Worm (Caenorhabditis elegans) whole organism, L4 larva: ENCODE results near the gene F44E5.15.

Source experiments
- F37D6.2 ChIP-seq: sonication (generic microtip); optimal IDR thresholded peaks from 2 replicates; lab custom pipeline; 2016; ENCODE audit warnings: mild to moderate bottlenecking, missing genetic modification characterization, missing compliant biosample characterization
- aha-1 ChIP-seq: fragments of 150-350 bp; peaks from one replicate; lab custom pipeline; 2014; ENCODE audit warnings: missing biosample characterization, missing genetic modification characterization
- ama-1 ChIP-seq: fragments of 150-350 bp; optimal IDR thresholded peaks from 2 replicates; lab custom pipeline; 2014; ENCODE audit warnings: inconsistent platforms, mixed read lengths
- ceh-20 ChIP-seq: fragments of 200-800 bp; sonication (Bioruptor generic); IDR thresholded peaks from 2 replicates; pipeline ENCODE4 v1.3.6; 2022; ENCODE audit warnings: missing genetic modification reagents, missing genetic modification characterization, missing compliant biosample characterization
- ceh-44 ChIP-seq: fragments of 200-800 bp; sonication (Bioruptor generic); IDR thresholded peaks from 2 replicates; pipeline ENCODE4 v1.3.6; 2022; ENCODE audit warnings: missing genetic modification reagents, missing genetic modification characterization, missing compliant biosample characterization
- ceh-62 ChIP-seq: sonication (generic microtip); optimal IDR thresholded peaks from 2 replicates; lab custom pipeline; 2017; ENCODE audit warnings: missing biosample characterization, missing genetic modification characterization
- ces-1 ChIP-seq: fragments of 150-350 bp; sonication (generic microtip); optimal IDR thresholded peaks from 4 replicates; lab custom pipeline; 2014; ENCODE audit warnings: missing biosample characterization, missing genetic modification reagents, missing genetic modification characterization
- cey-2 ChIP-seq: sonication (generic microtip); optimal IDR thresholded peaks from 3 replicates; lab custom pipeline; 2017; ENCODE audit warnings: missing genetic modification characterization, mild to moderate bottlenecking, missing compliant biosample characterization, antibody characterized with exemption, borderline replicate concordance; ENCODE audit not compliant: insufficient read depth
- daf-16 ChIP-seq, 3 experiments: sonication (generic microtip); optimal IDR thresholded peaks; 2 replicates each; lab custom pipeline; 2016 to 2017; ENCODE audit warnings: missing genetic modification characterization in 3 of 3, missing genetic modification reagents in 3 of 3, mild to moderate bottlenecking in 2 of 3, missing compliant biosample characterization in 2 of 3, missing biosample characterization in 1 of 3, moderate library complexity in 1 of 3
- daf-19 ChIP-seq: fragments of 200-800 bp; sonication (Bioruptor generic); conservative IDR thresholded peaks from 2 replicates; pipeline ENCODE4 v1.3.6; 2022; ENCODE audit warnings: missing genetic modification characterization, missing compliant biosample characterization
- dmd-6 ChIP-seq: fragments of 200-800 bp; sonication (Bioruptor generic); IDR thresholded peaks from 2 replicates; pipeline ENCODE4 v1.3.6; 2022; ENCODE audit warnings: missing genetic modification reagents, missing genetic modification characterization, missing compliant biosample characterization
- dmd-8 ChIP-seq: fragments of 200-800 bp; sonication (Bioruptor generic); IDR thresholded peaks from 2 replicates; pipeline ENCODE4 v1.3.6; 2022; ENCODE audit warnings: missing genetic modification characterization, missing compliant biosample characterization
- dpl-1 ChIP-seq: fragments of 150-350 bp; optimal IDR thresholded peaks from 2 replicates; lab custom pipeline; 2014; ENCODE audit warnings: missing biosample characterization, missing genetic modification reagents, missing genetic modification characterization
- gei-8 ChIP-seq: fragments of 200-800 bp; sonication (Bioruptor generic); optimal IDR thresholded peaks from 2 replicates; lab custom pipeline; 2018; ENCODE audit warnings: mild to moderate bottlenecking, missing genetic modification characterization, missing compliant biosample characterization
- hif-1 ChIP-seq, 2 experiments: sonication (generic microtip); optimal IDR thresholded peaks; 2 replicates each; lab custom pipeline; 2016 to 2017; ENCODE audit warnings: missing compliant biosample characterization in 2 of 2, missing genetic modification characterization in 2 of 2, missing genetic modification reagents in 2 of 2, missing genotype in 2 of 2, mild to moderate bottlenecking in 1 of 2
- hlh-11 ChIP-seq: fragments of 200-800 bp; sonication (Bioruptor generic); optimal IDR thresholded peaks from 2 replicates; lab custom pipeline; 2018; ENCODE audit warnings: mild to moderate bottlenecking, missing genetic modification characterization, missing compliant biosample characterization
- hlh-30 ChIP-seq: sonication (generic microtip); optimal IDR thresholded peaks from 2 replicates; lab custom pipeline; 2017; ENCODE audit warnings: antibody characterized with exemption, mild to moderate bottlenecking, missing genetic modification characterization, missing compliant biosample characterization; ENCODE audit not compliant: insufficient read depth
- hmg-1.1 ChIP-seq: fragments of 200-800 bp; sonication (Bioruptor generic); IDR thresholded peaks from 2 replicates; pipeline ENCODE4 v1.3.6; 2022; ENCODE audit warnings: missing genetic modification reagents, missing genetic modification characterization, missing compliant biosample characterization
- lin-1 ChIP-seq: fragments of 200-800 bp; sonication (Bioruptor generic); IDR thresholded peaks from 2 replicates; pipeline ENCODE4 v1.3.6; 2022; ENCODE audit warnings: missing genetic modification reagents, missing genetic modification characterization, missing compliant biosample characterization
- lir-3 ChIP-seq: sonication (generic microtip); optimal IDR thresholded peaks from 2 replicates; lab custom pipeline; 2016; ENCODE audit warnings: mild to moderate bottlenecking, missing genetic modification characterization, missing compliant biosample characterization
- mdl-1 ChIP-seq, 2 experiments: fragments of 150-350 bp in 1 of 2; sonication (generic microtip) in 1 of 2; optimal IDR thresholded peaks; 2 replicates each; lab custom pipeline; 2014 to 2017; ENCODE audit warnings: missing biosample characterization in 2 of 2, missing genetic modification characterization in 2 of 2
- mep-1 ChIP-seq: fragments of 150-350 bp; sonication (generic microtip); optimal IDR thresholded peaks from 3 replicates; lab custom pipeline; 2014; ENCODE audit warnings: missing biosample characterization, missing genetic modification characterization
- mes-2 ChIP-seq: sonication (generic microtip); optimal IDR thresholded peaks from 2 replicates; lab custom pipeline; 2016; ENCODE audit warnings: missing genotype, mild to moderate bottlenecking, missing genetic modification characterization, missing compliant biosample characterization; ENCODE audit not compliant: poor library complexity, severe bottlenecking
- nhr-10 ChIP-seq: fragments of 150-350 bp; optimal IDR thresholded peaks from 2 replicates; lab custom pipeline; 2014; ENCODE audit warnings: missing biosample characterization, missing genetic modification characterization
- nhr-11 ChIP-seq: fragments of 150-350 bp; optimal IDR thresholded peaks from 2 replicates; lab custom pipeline; 2014; ENCODE audit warnings: missing biosample characterization, missing genetic modification characterization
- nhr-25 ChIP-seq: sonication (generic microtip); optimal IDR thresholded peaks from 2 replicates; lab custom pipeline; 2017; ENCODE audit warnings: missing genetic modification characterization, mild to moderate bottlenecking, missing compliant biosample characterization, antibody characterized with exemption, moderate library complexity, borderline replicate concordance; ENCODE audit not compliant: insufficient read depth
- nhr-28 ChIP-seq: fragments of 150-350 bp; optimal IDR thresholded peaks from 2 replicates; lab custom pipeline; 2014; ENCODE audit warnings: missing biosample characterization, missing genetic modification characterization
- nhr-6 ChIP-seq: fragments of 150-350 bp; optimal IDR thresholded peaks from 2 replicates; lab custom pipeline; 2014; ENCODE audit warnings: missing biosample characterization, missing genetic modification characterization
- pha-4 ChIP-seq, 2 experiments: fragments of 150-350 bp in 1 of 2; fragments of 200-800 bp in 1 of 2; sonication (Bioruptor generic) in 1 of 2; IDR thresholded peaks in 1 of 2; optimal IDR thresholded peaks in 1 of 2; 2 replicates each; pipeline versions ENCODE4 v1.3.6 to Lab custom; 2014 to 2022; ENCODE audit warnings: missing genetic modification characterization in 2 of 2, missing genetic modification reagents in 2 of 2, missing biosample characterization in 1 of 2, missing compliant biosample characterization in 1 of 2
- set-16 ChIP-seq: fragments of 200-800 bp; sonication (Bioruptor generic); IDR thresholded peaks from 2 replicates; pipeline ENCODE4 v1.3.6; 2022; ENCODE audit warnings: missing genetic modification reagents, missing genetic modification characterization, missing compliant biosample characterization
- skn-1 ChIP-seq: fragments of 150-350 bp; optimal IDR thresholded peaks from 2 replicates; lab custom pipeline; 2014; ENCODE audit warnings: missing biosample characterization, missing genetic modification characterization
- tag-97 ChIP-seq: fragments of 200-800 bp; sonication (Bioruptor generic); IDR thresholded peaks from 2 replicates; pipeline ENCODE4 v1.3.6; 2022; ENCODE audit warnings: missing genetic modification characterization, missing compliant biosample characterization
- zag-1 ChIP-seq: fragments of 150-350 bp; optimal IDR thresholded peaks from 2 replicates; lab custom pipeline; 2014; ENCODE audit warnings: missing biosample characterization, missing genetic modification characterization
- zfp-3 ChIP-seq: fragments of 200-800 bp; sonication (Bioruptor generic); conservative IDR thresholded peaks from 2 replicates; pipeline ENCODE4 v1.3.6; 2022; ENCODE audit warnings: missing genetic modification reagents, missing genetic modification characterization, missing compliant biosample characterization

Gene F44E5.15

ce11 chrII:11810436-11810835 lies 38.0 kb downstream of the F44E5.15 start, which contains the start of gene F43G6.7:
Gene F43G6.7, plus strand, starts transcription at chrII:11810790.
- no peak for TF ChIP-seq daf-19 (GFP tag; lab: Robert Waterston, UW)
- no peak for TF ChIP-seq skn-1
- no peak for TF ChIP-seq zfp-3 (GFP tag; lab: Robert Waterston, UW)
- no peak for TF ChIP-seq dmd-6 (GFP tag; lab: Robert Waterston, UW)
- no peak for TF ChIP-seq F37D6.2 (tag; lab: Kevin White, UChicago)
- no peak for TF ChIP-seq nhr-10 (tag; lab: Kevin White, UChicago)
- no peak for TF ChIP-seq ces-1 (GFP tag; lab: Kevin White, UChicago)
- no peak for TF ChIP-seq lir-3 (tag; lab: Kevin White, UChicago)
- TF ChIP-seq gei-8: no peak

- peak; percentile 71 for TF ChIP-seq set-16 (GFP tag; lab: Robert Waterston, UW)
- TF ChIP-seq tag-97: no peak
- no peak for TF ChIP-seq pha-4 (GFP tag; IDR thresholded peaks at IDR 0.05; lab: Robert Waterston, UW)
- no peak for TF ChIP-seq pha-4 (tag; optimal IDR thresholded peaks at IDR 0.05; lab: Kevin White, UChicago)
Measured at ce11 chrII:11811241-11811640, 38.8 kb downstream of the F44E5.15 start.

DNA sequence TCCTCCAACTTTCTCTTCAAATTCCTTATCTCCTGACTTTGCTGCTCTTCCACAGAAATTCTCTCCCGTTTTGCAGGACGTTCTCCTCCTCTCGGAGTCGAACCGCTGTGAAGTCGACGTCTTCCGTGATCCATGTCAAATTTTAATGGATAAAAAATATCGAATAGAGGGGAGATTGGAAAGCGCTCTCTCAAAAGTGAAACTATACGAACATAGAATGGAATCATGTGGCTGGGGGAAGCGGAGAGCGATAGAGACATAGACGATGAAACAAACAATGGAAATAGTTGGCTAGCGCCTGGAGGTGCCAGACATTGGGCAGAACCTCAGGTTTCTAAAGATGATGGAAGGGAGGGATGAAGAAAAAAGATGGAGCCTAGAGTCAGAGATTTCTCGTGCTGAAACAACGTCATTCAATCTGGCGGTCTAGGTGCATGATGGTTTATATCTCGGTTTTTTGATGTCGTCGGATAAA lies 41.5 kb downstream of the F44E5.15 start, which contains the start of gene F43G6.8:
TSS of gene F43G6.8 (minus strand) at position 198 of the 475 bp plus-strand sequence.
- peak in 1 of 2 experiments; percentile 74 for TF ChIP-seq mdl-1 (tag; optimal IDR thresholded peaks at IDR 0.05; lab: Kevin White, UChicago)
- TF ChIP-seq hmg-1.1: peak; percentile 64
- TF ChIP-seq ces-1 (GFP tag; lab: Kevin White, UChicago): no peak
- peak; percentile 23 for TF ChIP-seq nhr-6 (tag; lab: Kevin White, UChicago)
- peak; percentile 73 for TF ChIP-seq ama-1
- TF ChIP-seq ceh-62 (tag; lab: Kevin White, UChicago): no peak
- TF ChIP-seq lin-1 (GFP tag; lab: Robert Waterston, UW): no peak
- TF ChIP-seq aha-1 (tag; lab: Kevin White, UChicago): peak; percentile 75
- peak; percentile 36 for TF ChIP-seq mes-2 (tag; lab: Kevin White, UChicago)
- peak; percentile 53 for TF ChIP-seq nhr-28 (tag; lab: Kevin White, UChicago)
- TF ChIP-seq nhr-25 (tag; lab: Kevin White, UChicago): no peak
- no peak for TF ChIP-seq zag-1 (tag; lab: Kevin White, UChicago)
- TF ChIP-seq dpl-1: peak; percentile 24
- TF ChIP-seq ceh-20 (GFP tag; lab: Robert Waterston, UW): no peak
- no peak for TF ChIP-seq cey-2 (tag; lab: Kevin White, UChicago)
- peak; percentile 80 for TF ChIP-seq nhr-11 (tag; lab: Kevin White, UChicago)
- peak; percentile 95 for TF ChIP-seq hlh-30 (tag; lab: Kevin White, UChicago)
- no peak for TF ChIP-seq lir-3 (tag; lab: Kevin White, UChicago)
- TF ChIP-seq hlh-11 (tag; lab: Kevin White, UChicago): peak; percentile 74
- no peak for TF ChIP-seq daf-16 (GFP tag; optimal IDR thresholded peaks at IDR 0.05; lab: Kevin White, UChicago)
- peak; percentile 2 for TF ChIP-seq daf-16 (tag; optimal IDR thresholded peaks at IDR 0.05; lab: Kevin White, UChicago)
- no peak for TF ChIP-seq nhr-10 (tag; lab: Kevin White, UChicago)
- TF ChIP-seq mep-1 (tag; lab: Kevin White, UChicago): peak; percentile 56
- TF ChIP-seq ceh-44 (GFP tag; lab: Robert Waterston, UW): no peak
- TF ChIP-seq dmd-8 (GFP tag; lab: Robert Waterston, UW): 0 out of 2 replicates have a peak, but pooled peaks have one; percentile 18
- TF ChIP-seq hif-1 (tag; optimal IDR thresholded peaks at IDR 0.05; lab: Kevin White, UChicago): peak in 1 of 2 experiments; percentile 48
